In genomic region chr2L:11394099-11394498, dm6 we compare ENCODE assay signal across 5 fruit fly cellular contexts.
TF ChIP-seq lines count a peak whose summit lies in the region.

No protein-coding gene starts in this region.

- TF ChIP-seq CTCF in whole organism, embryonic (GFP tag; optimal IDR thresholded peaks at IDR 0.05; lab: Kevin White, UChicago) = no peak

TF ChIP-seq in whole organism, adult, 20 proteins besides CTCF, POLR2A, EP300 and RAD21:
- TF ChIP-seq CG33017 (tag; optimal IDR thresholded peaks at IDR 0.05; lab: Kevin White, UChicago) (peak; percentile 39), Hr96 (GFP tag; optimal IDR thresholded peaks at IDR 0.05; lab: Kevin White, UChicago) (no peak)

TF ChIP-seq in whole organism, embryonic, 481 proteins besides CTCF, POLR2A, EP300 and RAD21 (continues in another document):
- TF ChIP-seq lmd (GFP tag; IDR thresholded peaks at IDR 0.05; lab: Robert Waterston, UW) = peak; percentile 54
- peak; percentile 23 for TF ChIP-seq Hr3 (GFP tag; optimal IDR thresholded peaks at IDR 0.05; lab: Kevin White, UChicago)
- TF ChIP-seq Hsf (GFP tag; optimal IDR thresholded peaks at IDR 0.05; lab: Kevin White, UChicago) = peak; percentile 36
- TF ChIP-seq row (GFP tag; IDR thresholded peaks at IDR 0.05; lab: Robert Waterston, UW) = peak; percentile 68
- peak; percentile 47 for TF ChIP-seq CG30403 (GFP tag; optimal IDR thresholded peaks at IDR 0.05; lab: Kevin White, UChicago)
- TF ChIP-seq CG8388 (GFP tag; optimal IDR thresholded peaks at IDR 0.05; lab: Kevin White, UChicago) = peak; percentile 34
- peak; percentile 41 for TF ChIP-seq Ssrp (tag; optimal IDR thresholded peaks at IDR 0.05; lab: Kevin White, UChicago)
- TF ChIP-seq twi (tag; optimal IDR thresholded peaks at IDR 0.05; lab: Kevin White, UChicago) = no peak
- peak; percentile 34 for TF ChIP-seq Xbp1 (GFP tag; optimal IDR thresholded peaks at IDR 0.05; lab: Kevin White, UChicago)
- no peak for TF ChIP-seq CG4820 (GFP tag; optimal IDR thresholded peaks at IDR 0.05; lab: Kevin White, UChicago)
- TF ChIP-seq CG14050 (GFP tag; IDR thresholded peaks at IDR 0.05; lab: Robert Waterston, UW) = peak; percentile 36; the same call in 1 of the 3 replicates
- TF ChIP-seq CG3407 (GFP tag; optimal IDR thresholded peaks at IDR 0.05; lab: Kevin White, UChicago) = peak; percentile 7
- TF ChIP-seq tll (GFP tag; optimal IDR thresholded peaks at IDR 0.05; lab: Kevin White, UChicago) = no peak
- no peak for TF ChIP-seq TFAM (GFP tag; optimal IDR thresholded peaks at IDR 0.05; lab: Kevin White, UChicago)
- TF ChIP-seq Sox102F (GFP tag; optimal IDR thresholded peaks at IDR 0.05; lab: Kevin White, UChicago) = peak; percentile 70
- peak; percentile 49 for TF ChIP-seq CG12769 (tag; optimal IDR thresholded peaks at IDR 0.05; lab: Kevin White, UChicago)
- peak; percentile 37; the same call in 1 of the 3 replicates for TF ChIP-seq dysf (GFP tag; IDR thresholded peaks at IDR 0.05; lab: Robert Waterston, UW)
- TF ChIP-seq CG13775 (GFP tag; optimal IDR thresholded peaks at IDR 0.05; lab: Kevin White, UChicago) = peak; percentile 5
- TF ChIP-seq lola (GFP tag; optimal IDR thresholded peaks at IDR 0.05; lab: Kevin White, UChicago) = peak in 1 of 3 experiments; percentile 24
- peak in 1 of 2 experiments; percentile 52 for TF ChIP-seq bsh (GFP tag; optimal IDR thresholded peaks at IDR 0.05; lab: Kevin White, UChicago)
- peak; percentile 6 for TF ChIP-seq lilli (GFP tag; optimal IDR thresholded peaks at IDR 0.05; lab: Kevin White, UChicago)

TF ChIP-seq in whole organism, prepupa, 60 proteins besides CTCF, POLR2A, EP300 and RAD21 (continues in another document):
- TF ChIP-seq esn (GFP tag; optimal IDR thresholded peaks at IDR 0.05; lab: Kevin White, UChicago) (peak; percentile 73), CG32006 (GFP tag; optimal IDR thresholded peaks at IDR 0.05; lab: Kevin White, UChicago) (peak; percentile 18), net (GFP tag; optimal IDR thresholded peaks at IDR 0.05; lab: Kevin White, UChicago) (peak; percentile 5), CG3919 (GFP tag; optimal IDR thresholded peaks at IDR 0.05; lab: Kevin White, UChicago) (no peak), Smox (GFP tag; optimal IDR thresholded peaks at IDR 0.05; lab: Kevin White, UChicago) (peak; percentile 49), fd59A (GFP tag; optimal IDR thresholded peaks at IDR 0.05; lab: Kevin White, UChicago) (peak; percentile 20), CG3032 (tag; optimal IDR thresholded peaks at IDR 0.05; lab: Kevin White, UChicago) (no peak), Gug (GFP tag; IDR thresholded peaks at IDR 0.05; lab: Robert Waterston, UW) (no peak), OdsH (GFP tag; optimal IDR thresholded peaks at IDR 0.05; lab: Kevin White, UChicago) (peak; percentile 51), dsx (GFP tag; optimal IDR thresholded peaks at IDR 0.05; lab: Kevin White, UChicago; ENCODE audit: poor library complexity, severe bottlenecking) (no peak), Lpt (GFP tag; optimal IDR thresholded peaks at IDR 0.05; lab: Kevin White, UChicago) (no peak), CG11762 (GFP tag; optimal IDR thresholded peaks at IDR 0.05; lab: Kevin White, UChicago; ENCODE audit: insufficient read depth) (no peak), achi (GFP tag; optimal IDR thresholded peaks at IDR 0.05; lab: Kevin White, UChicago) (peak; percentile 7), CG1621 (tag; optimal IDR thresholded peaks at IDR 0.05; lab: Kevin White, UChicago) (peak; percentile 12), CG6276 (GFP tag; optimal IDR thresholded peaks at IDR 0.05; lab: Kevin White, UChicago) (no peak), CG8119 (GFP tag; IDR thresholded peaks at IDR 0.05; lab: Robert Waterston, UW) (no peak), CG4318 (GFP tag; optimal IDR thresholded peaks at IDR 0.05; lab: Kevin White, UChicago) (no peak), lz (GFP tag; optimal IDR thresholded peaks at IDR 0.05; lab: Kevin White, UChicago) (peak; percentile 54), topi (GFP tag; optimal IDR thresholded peaks at IDR 0.05; lab: Kevin White, UChicago) (peak; percentile 6), Sox15 (GFP tag; optimal IDR thresholded peaks at IDR 0.05; lab: Kevin White, UChicago) (peak; percentile 22), CG6792 (GFP tag; optimal IDR thresholded peaks at IDR 0.05; lab: Kevin White, UChicago) (peak; percentile 54), svp (GFP tag; lab: Kevin White, UChicago) (peak; percentile 77), Ets21C (GFP tag; optimal IDR thresholded peaks at IDR 0.05; lab: Kevin White, UChicago) (peak; percentile 47)

TF ChIP-seq in whole organism, pupa, 21 proteins besides CTCF, POLR2A, EP300 and RAD21:
- TF ChIP-seq fd96Ca (GFP tag; IDR thresholded peaks at IDR 0.05; lab: Robert Waterston, UW) = no peak
- peak; percentile 47 for TF ChIP-seq CG15710 (tag; optimal IDR thresholded peaks at IDR 0.05; lab: Kevin White, UChicago)
- no peak for TF ChIP-seq gl (tag; optimal IDR thresholded peaks at IDR 0.05; lab: Kevin White, UChicago)
- TF ChIP-seq CG8301 (tag; optimal IDR thresholded peaks at IDR 0.05; lab: Kevin White, UChicago) = no peak
- no peak for TF ChIP-seq rn (GFP tag; IDR thresholded peaks at IDR 0.05; lab: Robert Waterston, UW)
- TF ChIP-seq CG4496 (GFP tag; IDR thresholded peaks at IDR 0.05; lab: Robert Waterston, UW) = no peak
- peak; percentile 7 for TF ChIP-seq CG34367 (tag; optimal IDR thresholded peaks at IDR 0.05; lab: Kevin White, UChicago)
- TF ChIP-seq Pif1B (GFP tag; optimal IDR thresholded peaks at IDR 0.05; lab: Kevin White, UChicago) = no peak
- TF ChIP-seq CG17806 (tag; optimal IDR thresholded peaks at IDR 0.05; lab: Kevin White, UChicago) = no peak
- TF ChIP-seq CG14655 (GFP tag; optimal IDR thresholded peaks at IDR 0.05; lab: Kevin White, UChicago) = no peak
- TF ChIP-seq CG10348 (GFP tag; IDR thresholded peaks at IDR 0.05; lab: Robert Waterston, UW) = no peak
- TF ChIP-seq D1 (tag; optimal IDR thresholded peaks at IDR 0.05; lab: Kevin White, UChicago) = no peak
- TF ChIP-seq CG32121 (GFP tag; IDR thresholded peaks at IDR 0.05; lab: Robert Waterston, UW) = no peak
- no peak for TF ChIP-seq CG12605 (GFP tag; IDR thresholded peaks at IDR 0.05; lab: Robert Waterston, UW)
TF ChIP-seq in whole organism, pupa: peak in this region for 2.

TF ChIP-seq in whole organism, wandering third instar larva, 38 proteins besides CTCF, POLR2A, EP300 and RAD21:
- no peak for TF ChIP-seq Dif (GFP tag; optimal IDR thresholded peaks at IDR 0.05; lab: Kevin White, UChicago; ENCODE audit: partially characterized antibody)
- TF ChIP-seq dmrt93B (GFP tag; optimal IDR thresholded peaks at IDR 0.05; lab: Kevin White, UChicago) = no peak
- TF ChIP-seq Dfd (GFP tag; optimal IDR thresholded peaks at IDR 0.05; lab: Kevin White, UChicago) = no peak
- peak; percentile 44 for TF ChIP-seq rgr (GFP tag; optimal IDR thresholded peaks at IDR 0.05; lab: Kevin White, UChicago)
- no peak for TF ChIP-seq Jra (GFP tag; optimal IDR thresholded peaks at IDR 0.05; lab: Kevin White, UChicago)
- peak; percentile 32 for TF ChIP-seq ey (GFP tag; optimal IDR thresholded peaks at IDR 0.05; lab: Kevin White, UChicago)
- peak; percentile 19 for TF ChIP-seq Hnf4 (GFP tag; optimal IDR thresholded peaks at IDR 0.05; lab: Kevin White, UChicago)
- peak; percentile 35 for TF ChIP-seq br (GFP tag; optimal IDR thresholded peaks at IDR 0.05; lab: Kevin White, UChicago)
- no peak for TF ChIP-seq Vsx2 (GFP tag; optimal IDR thresholded peaks at IDR 0.05; lab: Kevin White, UChicago; ENCODE audit: partially characterized antibody)
- no peak for TF ChIP-seq GATAd (GFP tag; optimal IDR thresholded peaks at IDR 0.05; lab: Kevin White, UChicago)
- peak; percentile 37 for TF ChIP-seq Sp1 (GFP tag; optimal IDR thresholded peaks at IDR 0.05; lab: Kevin White, UChicago)
- TF ChIP-seq fru (GFP tag; optimal IDR thresholded peaks at IDR 0.05; lab: Kevin White, UChicago) = peak; percentile 10
- peak in 1 of 2 experiments; percentile 31 for TF ChIP-seq foxo (GFP tag; optimal IDR thresholded peaks at IDR 0.05; lab: Kevin White, UChicago)
- TF ChIP-seq CrebA (GFP tag; optimal IDR thresholded peaks at IDR 0.05; lab: Kevin White, UChicago; ENCODE audit: borderline replicate concordance) = no peak
- peak; percentile 4 for TF ChIP-seq psq (GFP tag; optimal IDR thresholded peaks at IDR 0.05; lab: Kevin White, UChicago)
- no peak for TF ChIP-seq Rel (GFP tag; optimal IDR thresholded peaks at IDR 0.05; lab: Kevin White, UChicago)
- TF ChIP-seq Rel (tag; optimal IDR thresholded peaks at IDR 0.05; lab: Kevin White, UChicago) = no peak
- TF ChIP-seq N (GFP tag; optimal IDR thresholded peaks at IDR 0.05; lab: Kevin White, UChicago) = no peak
- no peak for TF ChIP-seq usp (GFP tag; optimal IDR thresholded peaks at IDR 0.05; lab: Kevin White, UChicago)
- no peak for TF ChIP-seq h (GFP tag; optimal IDR thresholded peaks at IDR 0.05; lab: Kevin White, UChicago)
- TF ChIP-seq OdsH (GFP tag; optimal IDR thresholded peaks at IDR 0.05; lab: Kevin White, UChicago) = peak; percentile 38
